Fruit fly (Drosophila melanogaster): ENCODE results near the gene CG3847.

Gene CG3847

DNA sequence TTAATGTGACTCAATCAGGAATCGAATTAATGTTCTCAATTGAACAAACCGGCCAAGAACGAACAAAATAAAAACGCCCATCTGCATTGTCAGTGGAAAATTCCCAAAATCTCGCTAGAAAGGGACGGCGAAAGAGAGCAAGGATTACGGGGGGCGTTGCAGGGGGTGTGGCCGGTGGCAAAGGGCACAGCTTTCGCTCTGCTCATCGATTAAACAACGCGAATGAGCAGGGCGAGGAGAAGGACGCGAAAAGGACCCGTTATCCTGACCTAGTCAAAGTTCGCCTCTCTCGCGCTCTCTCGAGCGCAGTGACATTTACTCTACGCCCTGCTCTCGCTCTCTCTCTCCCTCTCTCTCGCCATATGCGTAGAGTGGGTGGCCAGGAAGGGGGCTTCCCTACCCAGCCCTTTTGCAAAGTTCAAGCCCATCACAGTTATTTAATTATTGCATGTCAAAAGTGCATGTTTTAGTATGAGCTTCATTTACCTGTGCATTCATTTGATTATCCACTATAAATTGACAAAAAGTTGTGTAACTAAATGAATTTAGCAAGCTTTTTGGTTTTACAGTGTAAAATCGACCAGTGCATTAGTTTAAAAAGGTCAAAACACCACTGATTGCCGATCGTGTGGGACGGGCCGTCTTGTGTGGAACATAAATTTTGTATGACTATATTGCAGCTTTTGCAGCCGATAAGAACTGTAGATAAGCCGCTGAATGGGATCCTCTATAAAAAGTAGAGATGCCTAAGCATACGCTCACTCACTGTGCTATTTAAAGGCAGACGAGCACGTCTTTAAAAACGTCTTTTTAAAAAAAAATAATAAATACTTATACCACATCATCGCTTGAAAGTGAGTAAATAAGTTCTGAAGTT lies 7.9 kb upstream of the CG3847 start (continued):
- TF ChIP-seq CG17186 (GFP tag; optimal IDR thresholded peaks at IDR 0.05) (no peak), CG2889 (GFP tag; IDR thresholded peaks at IDR 0.05) (no peak), CG12659 (GFP tag; optimal IDR thresholded peaks at IDR 0.05) (no peak), CG9727 (GFP tag; optimal IDR thresholded peaks at IDR 0.05) (no peak), abd-A (tag; optimal IDR thresholded peaks at IDR 0.05) (peak; percentile 18), CG34376 (GFP tag; optimal IDR thresholded peaks at IDR 0.05) (peak; percentile 1), CG18619 (GFP tag; optimal IDR thresholded peaks at IDR 0.05) (peak; percentile 42), CG15269 (tag; optimal IDR thresholded peaks at IDR 0.05) (no peak), CG32772 (GFP tag; IDR thresholded peaks at IDR 0.05) (no peak), NfI (GFP tag; optimal IDR thresholded peaks at IDR 0.05) (no peak), CG33213 (GFP tag; optimal IDR thresholded peaks at IDR 0.05) (no peak), sr (GFP tag; IDR thresholded peaks at IDR 0.05) (no peak), CG1603 (tag; optimal IDR thresholded peaks at IDR 0.05) (peak; percentile 31), fd64A (GFP tag; optimal IDR thresholded peaks at IDR 0.05) (no peak), CG10366 (GFP tag; IDR thresholded peaks at IDR 0.05) (peak; percentile 19; the same call in 1 of the 2 replicates), pum (GFP tag; optimal IDR thresholded peaks at IDR 0.05) (no peak), CG11504 (tag; optimal IDR thresholded peaks at IDR 0.05) (peak; percentile 45), CG12071 (GFP tag; optimal IDR thresholded peaks at IDR 0.05) (no peak), Elba2 (GFP tag; optimal IDR thresholded peaks at IDR 0.05) (no peak), CG11085 (GFP tag; IDR thresholded peaks at IDR 0.05) (0 out of 2 replicates have a peak, but pooled peaks have one; percentile 21), slbo (GFP tag; IDR thresholded peaks at IDR 0.05) (peak; percentile 55), sna (GFP tag; IDR thresholded peaks at IDR 0.05; ENCODE audit: partially characterized antibody) (no peak), ttk (GFP tag; IDR thresholded peaks at IDR 0.05) (peak; percentile 6; the same call in 1 of the 2 replicates), Bgb (GFP tag; IDR thresholded peaks at IDR 0.05; ENCODE audit: partially characterized antibody) (no peak), Rfx (GFP tag; IDR thresholded peaks at IDR 0.05) (peak; percentile 51), Dad (GFP tag; optimal IDR thresholded peaks at IDR 0.05) (peak; percentile 28), CG17612 (GFP tag; IDR thresholded peaks at IDR 0.05) (no peak), Ets97D (GFP tag; optimal IDR thresholded peaks at IDR 0.05) (no peak), caup (GFP tag; optimal IDR thresholded peaks at IDR 0.05; ENCODE audit: severe bottlenecking) (no peak), Abd-B (GFP tag; optimal IDR thresholded peaks at IDR 0.05) (no peak), CG34422 (GFP tag; IDR thresholded peaks at IDR 0.05) (no peak), CG12744 (GFP tag; optimal IDR thresholded peaks at IDR 0.05) (no peak), corto (GFP tag; optimal IDR thresholded peaks at IDR 0.05) (no peak), Nf-YB (GFP tag; optimal IDR thresholded peaks at IDR 0.05) (no peak), tin (GFP tag; optimal IDR thresholded peaks at IDR 0.05) (peak; percentile 6), CG10267 (tag; optimal IDR thresholded peaks at IDR 0.05) (no peak), C15 (GFP tag; IDR thresholded peaks at IDR 0.05) (no peak), Usf (GFP tag; optimal IDR thresholded peaks at IDR 0.05) (no peak), Atf-2 (GFP tag; optimal IDR thresholded peaks at IDR 0.05) (no peak), unc-4 (GFP tag; IDR thresholded peaks at IDR 0.05; ENCODE audit: partially characterized antibody) (no peak), maf-S (GFP tag; optimal IDR thresholded peaks at IDR 0.05) (no peak), E2f2 (GFP tag; IDR thresholded peaks at IDR 0.05) (no peak), twi (tag; optimal IDR thresholded peaks at IDR 0.05) (no peak), fd96Cb (tag; optimal IDR thresholded peaks at IDR 0.05) (no peak), CG11247 (GFP tag; IDR thresholded peaks at IDR 0.05) (0 out of 2 replicates have a peak, but pooled peaks have one; percentile 19), CG8290 (GFP tag; optimal IDR thresholded peaks at IDR 0.05) (no peak), CG8290 (tag; optimal IDR thresholded peaks at IDR 0.05) (peak in 1 of 2 experiments; percentile 32), dpn (GFP tag; optimal IDR thresholded peaks at IDR 0.05) (no peak), CG6791 (GFP tag; IDR thresholded peaks at IDR 0.05; ENCODE audit: partially characterized antibody) (no peak)
